Fruit fly (Drosophila melanogaster) whole organism, wandering third instar larva: Measurements from ENCODE around the gene CG17782.

Experiments used
- Abd-B ChIP-seq: fragments of >200 bp; optimal IDR thresholded peaks from 2 replicates; lab custom pipeline; 2017; ENCODE audit warnings: missing biosample characterization, missing genetic modification characterization
- CG32264 ChIP-seq: fragments of 200-800 bp; sonication (Bioruptor generic); optimal IDR thresholded peaks from 2 replicates; lab custom pipeline; 2016; ENCODE audit warnings: missing biosample characterization, missing genetic modification characterization
- CG9705 ChIP-seq: fragments of 200-800 bp; sonication (Bioruptor generic); optimal IDR thresholded peaks from 2 replicates; lab custom pipeline; 2018; ENCODE audit warnings: missing biosample characterization, mild to moderate bottlenecking, missing genetic modification characterization
- CrebA ChIP-seq: fragments of 200-800 bp; sonication (Bioruptor generic); optimal IDR thresholded peaks from 2 replicates; lab custom pipeline; 2016; ENCODE audit warnings: missing biosample characterization, mild to moderate bottlenecking, missing genetic modification characterization, borderline replicate concordance
- Dfd ChIP-seq: fragments of >200 bp; optimal IDR thresholded peaks from 2 replicates; lab custom pipeline; 2017; ENCODE audit warnings: missing biosample characterization, missing genetic modification characterization
- Dif ChIP-seq: fragments of 200-275, 200-300 bp; sonication (Bioruptor generic); optimal IDR thresholded peaks from 2 replicates; lab custom pipeline; 2018; ENCODE audit warnings: missing biosample characterization, missing genetic modification characterization; ENCODE audit not compliant: partially characterized antibody
- GATAd ChIP-seq: sonication (Bioruptor generic); optimal IDR thresholded peaks from 2 replicates; lab custom pipeline; 2016; ENCODE audit warnings: missing biosample characterization, missing genetic modification characterization
- HLH106 ChIP-seq: fragments of 200-800 bp; optimal IDR thresholded peaks from 3 replicates; lab custom pipeline; 2019; ENCODE audit warnings: missing biosample characterization, mild to moderate bottlenecking, missing genetic modification characterization, moderate library complexity
- Hnf4 ChIP-seq: fragments of 200-800 bp; sonication (Bioruptor generic); optimal IDR thresholded peaks from 2 replicates; lab custom pipeline; 2016; ENCODE audit warnings: missing biosample characterization, mild to moderate bottlenecking, missing genetic modification characterization
- Hr78 ChIP-seq: fragments of >200 bp; optimal IDR thresholded peaks from 2 replicates; lab custom pipeline; 2017; ENCODE audit warnings: missing biosample characterization, missing genetic modification characterization
- Hr83 ChIP-seq: fragments of 200-300 bp; sonication (Bioruptor generic); optimal IDR thresholded peaks from 2 replicates; lab custom pipeline; 2016; ENCODE audit warnings: missing biosample characterization, mild to moderate bottlenecking, missing genetic modification characterization, moderate library complexity; ENCODE audit not compliant: poor library complexity, severe bottlenecking
- Jra ChIP-seq: sonication (Bioruptor generic); optimal IDR thresholded peaks from 2 replicates; lab custom pipeline; 2016; ENCODE audit warnings: missing biosample characterization, missing genetic modification characterization
- Myc ChIP-seq: fragments of >200 bp; optimal IDR thresholded peaks from 2 replicates; lab custom pipeline; 2017
- N ChIP-seq: fragments of >200 bp; optimal IDR thresholded peaks from 2 replicates; lab custom pipeline; 2018; ENCODE audit warnings: missing biosample characterization, missing external identifiers, missing genetic modification characterization
- OdsH ChIP-seq: fragments of 200-800 bp; sonication (Bioruptor generic); optimal IDR thresholded peaks from 2 replicates; lab custom pipeline; 2016; ENCODE audit warnings: missing biosample characterization, mild to moderate bottlenecking, missing genetic modification characterization
- Rel ChIP-seq, 2 experiments: fragments of 200-800 bp; sonication (Bioruptor generic) in 1 of 2; optimal IDR thresholded peaks; 2 replicates in 1 of 2; 3 replicates in 1 of 2; lab custom pipeline; 2016 to 2019; ENCODE audit warnings: mild to moderate bottlenecking in 2 of 2, missing biosample characterization in 2 of 2, missing genetic modification characterization in 2 of 2, moderate library complexity in 1 of 2
- Sp1 ChIP-seq: fragments of 200-800 bp; sonication (Bioruptor generic); optimal IDR thresholded peaks from 3 replicates; lab custom pipeline; 2019; ENCODE audit warnings: missing biosample characterization, mild to moderate bottlenecking, missing genetic modification characterization, moderate library complexity
- Vsx2 ChIP-seq: fragments of 200-300, 225-300 bp; sonication (Bioruptor generic); optimal IDR thresholded peaks from 2 replicates; lab custom pipeline; 2018; ENCODE audit warnings: missing biosample characterization, missing genetic modification characterization; ENCODE audit not compliant: partially characterized antibody
- dl ChIP-seq, 2 experiments: fragments of 175-275, 200-275 bp in 1 of 2; fragments of 200-275 bp in 1 of 2; sonication (Bioruptor generic); optimal IDR thresholded peaks; lab custom pipeline; 2018; ENCODE audit warnings: mild to moderate bottlenecking in 2 of 2, missing biosample characterization in 2 of 2, missing genetic modification characterization in 2 of 2, moderate library complexity in 2 of 2; ENCODE audit not compliant: partially characterized antibody in 2 of 2, insufficient read depth in 1 of 2
- ey ChIP-seq: fragments of 200-800 bp; sonication (Bioruptor generic); optimal IDR thresholded peaks from 2 replicates; lab custom pipeline; 2016; ENCODE audit warnings: missing biosample characterization, missing genetic modification characterization
- foxo ChIP-seq, 2 experiments: fragments of 200-800 bp; sonication (Bioruptor generic); optimal IDR thresholded peaks; 2 replicates in 1 of 2; 3 replicates in 1 of 2; lab custom pipeline; 2016 to 2017; ENCODE audit warnings: missing biosample characterization in 2 of 2, missing genetic modification characterization in 2 of 2
- fru ChIP-seq: fragments of 200-800 bp; sonication (Bioruptor generic); optimal IDR thresholded peaks from 3 replicates; lab custom pipeline; 2016; ENCODE audit warnings: missing biosample characterization, mild to moderate bottlenecking, missing genetic modification characterization
- h ChIP-seq: fragments of 200-800 bp; sonication (Bioruptor generic); optimal IDR thresholded peaks from 3 replicates; lab custom pipeline; 2016; ENCODE audit warnings: missing biosample characterization, mild to moderate bottlenecking, missing genetic modification characterization
- pan ChIP-seq: fragments of >200 bp; optimal IDR thresholded peaks from 2 replicates; lab custom pipeline; 2017
- psq ChIP-seq: fragments of 200-800 bp; sonication (Bioruptor generic); optimal IDR thresholded peaks from 3 replicates; lab custom pipeline; 2017; ENCODE audit warnings: missing biosample characterization, mild to moderate bottlenecking, missing genetic modification characterization, moderate library complexity
- rgr ChIP-seq: fragments of 200-800 bp; sonication (Bioruptor generic); optimal IDR thresholded peaks from 3 replicates; lab custom pipeline; 2016; ENCODE audit warnings: missing biosample characterization, mild to moderate bottlenecking, missing genetic modification characterization
- sv ChIP-seq: fragments of 200-800 bp; sonication (Bioruptor generic); optimal IDR thresholded peaks from 3 replicates; lab custom pipeline; 2016; ENCODE audit warnings: missing biosample characterization, missing genetic modification characterization
- tai ChIP-seq: sonication (Bioruptor generic); optimal IDR thresholded peaks from 2 replicates; lab custom pipeline; 2016; ENCODE audit warnings: missing biosample characterization, missing genetic modification characterization
- usp ChIP-seq: fragments of >200 bp; optimal IDR thresholded peaks from 2 replicates; lab custom pipeline; 2017; ENCODE audit warnings: missing biosample characterization, missing genetic modification characterization
- woc ChIP-seq: sonication (Bioruptor generic); optimal IDR thresholded peaks from 2 replicates; lab custom pipeline; 2016; ENCODE audit warnings: missing biosample characterization, mild to moderate bottlenecking, missing genetic modification characterization

The CG17782 gene

DNA sequence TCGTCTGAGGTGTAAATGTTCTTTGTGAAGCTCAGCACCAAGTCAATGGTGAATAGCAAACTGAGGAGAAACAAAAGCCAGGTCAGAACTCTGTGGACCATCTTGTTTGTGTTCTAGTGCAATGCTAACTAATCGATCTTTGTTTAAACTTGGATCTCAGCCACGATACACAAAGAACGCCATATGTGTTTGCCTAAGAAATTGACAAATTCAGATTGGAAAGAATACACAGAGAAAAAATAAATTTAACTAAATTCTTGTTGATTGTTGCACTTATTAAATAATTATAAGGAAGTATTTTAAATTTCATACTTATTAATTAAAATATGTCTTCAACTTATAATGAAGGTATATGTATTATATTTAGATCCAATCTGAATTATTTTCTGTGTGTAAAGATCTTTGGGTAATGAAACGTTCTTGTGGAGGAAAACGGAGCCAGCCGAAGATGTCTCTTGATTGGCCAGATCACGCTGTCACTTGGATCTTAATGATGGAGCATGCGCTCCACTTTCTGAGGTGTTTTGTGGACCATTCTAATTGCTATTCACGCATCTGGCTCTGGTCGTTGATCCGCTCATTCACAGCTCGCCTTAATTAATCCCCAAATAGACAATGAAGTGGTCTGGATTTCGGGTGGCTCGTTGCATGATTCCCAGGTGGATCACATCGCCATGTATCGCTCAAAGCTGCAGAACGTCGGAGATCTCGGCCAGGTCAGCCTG, 7.5 kb downstream of the CG17782 start, which contains the start of the genes CG17784 and CG13613:
CG17784 (minus strand) TSS at position 101 of the 725 bp plus-strand sequence.
CG13613 (plus strand) TSS at position 675 of the 725 bp plus-strand sequence.
- TF ChIP-seq Hr83 (GFP tag; lab: Kevin White, UChicago): no peak
- TF ChIP-seq psq: no peak
- TF ChIP-seq rgr (GFP tag; lab: Kevin White, UChicago): no peak
- TF ChIP-seq HLH106: no peak
- no peak for TF ChIP-seq Myc
- no peak for TF ChIP-seq GATAd (GFP tag; lab: Kevin White, UChicago)
- no peak for TF ChIP-seq h (GFP tag; lab: Kevin White, UChicago)

DNA sequence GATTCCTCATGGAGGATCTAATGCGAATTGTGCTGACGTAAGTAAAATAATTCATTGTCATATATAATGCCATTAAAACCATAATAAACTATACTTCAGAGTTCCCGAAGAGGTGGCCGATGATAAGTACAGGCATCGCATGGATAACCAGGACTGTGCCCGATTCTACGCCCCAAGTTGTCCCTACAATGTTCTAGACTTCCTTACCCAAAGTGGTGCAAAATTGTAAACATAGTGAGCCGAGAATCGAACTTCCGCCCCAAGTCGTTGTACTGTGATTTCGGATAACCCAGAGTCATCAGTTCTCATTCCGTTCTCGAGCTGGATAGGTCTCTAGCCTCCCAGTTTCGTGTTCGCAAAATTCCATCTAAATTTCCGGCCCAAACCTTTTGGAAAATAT, 9.7 kb downstream of the CG17782 start, which contains the start of gene CG33340:
CG33340 (plus strand) TSS at position 301 of the 400 bp plus-strand sequence.
- TF ChIP-seq tai (GFP tag; lab: Kevin White, UChicago): no peak

dm6 chr3R:24361583-24361982, 11.0 kb downstream of the CG17782 start, which contains the start of the genes CG5762 and CG33339:
Gene CG5762, minus strand, starts transcription at chr3R:24361683.
Gene CG33339, plus strand, starts transcription at chr3R:24361847.
- no peak for TF ChIP-seq rgr (GFP tag; lab: Kevin White, UChicago)

DNA sequence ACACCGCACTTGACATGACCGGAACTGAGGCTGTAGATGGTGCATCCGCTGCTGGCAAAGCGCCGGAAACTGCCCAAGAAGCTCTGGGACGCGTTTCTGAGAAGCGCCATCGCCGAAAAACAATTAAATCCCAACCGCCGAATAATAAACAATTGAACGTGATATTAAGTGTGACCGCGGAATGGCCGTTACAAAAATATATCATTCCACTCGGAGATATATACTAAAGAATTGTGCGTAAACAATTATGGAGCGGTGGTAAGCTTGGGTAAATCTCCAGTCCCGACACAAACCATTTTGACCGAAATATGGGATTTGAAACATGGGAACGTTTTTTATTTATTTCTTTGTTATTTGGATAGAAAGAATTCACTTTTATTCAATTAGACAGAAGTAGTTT, 12.6 kb downstream of the CG17782 start, which contains the start of gene CG18528:
CG18528 (minus strand) TSS at position 188 of the 400 bp plus-strand sequence.
- TF ChIP-seq Myc: peak; percentile 57
- no peak for TF ChIP-seq Vsx2

- TF ChIP-seq h (GFP tag; lab: Kevin White, UChicago) (no peak), Sp1 (GFP tag; lab: Kevin White, UChicago) (no peak), Abd-B (GFP tag; lab: Kevin White, UChicago) (no peak), foxo (GFP tag; optimal IDR thresholded peaks at IDR 0.05; lab: Kevin White, UChicago) (no peak), N (GFP tag; lab: Kevin White, UChicago) (no peak)
- TF ChIP-seq, all 38 proteins: peak for 0
Observed at dm6 chr3R:24357698-24358097, 14.9 kb downstream of the CG17782 start, which contains the start of gene Golgin84. Gene Golgin84, minus strand, starts transcription at chr3R:24357938.

DNA sequence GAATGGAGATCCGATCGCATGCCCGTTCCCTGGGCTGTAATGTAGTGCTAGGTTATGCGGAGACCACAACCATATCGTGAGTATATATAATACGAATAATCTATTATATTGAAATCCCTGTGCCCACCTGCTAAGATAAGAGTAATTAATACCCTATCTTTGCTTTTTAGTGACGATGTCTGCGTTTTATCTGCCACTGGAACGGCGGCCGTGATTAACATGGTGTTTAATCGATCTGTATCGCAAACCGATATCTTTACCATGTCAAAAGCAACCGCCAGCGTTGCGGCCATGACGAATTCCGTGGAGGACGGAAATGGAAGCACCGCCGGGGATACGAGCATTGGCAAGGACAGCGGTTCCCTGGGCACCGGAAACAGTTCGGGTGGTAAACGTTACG, 19.1 kb downstream of the CG17782 start:
- no peak for TF ChIP-seq Rel (GFP tag; optimal IDR thresholded peaks at IDR 0.05; lab: Kevin White, UChicago)
- no peak for TF ChIP-seq Rel (tag; optimal IDR thresholded peaks at IDR 0.05; lab: Kevin White, UChicago)
- TF ChIP-seq HLH106: no peak
- TF ChIP-seq Dfd: no peak
- TF ChIP-seq pan (lab: Kevin White, UChicago): no peak
- no peak for TF ChIP-seq Hr78 (GFP tag; lab: Kevin White, UChicago)
- TF ChIP-seq rgr (GFP tag; lab: Kevin White, UChicago): no peak
- no peak for TF ChIP-seq CG32264 (GFP tag; lab: Kevin White, UChicago)
- no peak for TF ChIP-seq Hr83 (GFP tag; lab: Kevin White, UChicago)
- TF ChIP-seq CrebA: no peak
- TF ChIP-seq woc (GFP tag; lab: Kevin White, UChicago): no peak
- TF ChIP-seq Dif (GFP tag; lab: Kevin White, UChicago): no peak
- no peak for TF ChIP-seq h (GFP tag; lab: Kevin White, UChicago)

DNA sequence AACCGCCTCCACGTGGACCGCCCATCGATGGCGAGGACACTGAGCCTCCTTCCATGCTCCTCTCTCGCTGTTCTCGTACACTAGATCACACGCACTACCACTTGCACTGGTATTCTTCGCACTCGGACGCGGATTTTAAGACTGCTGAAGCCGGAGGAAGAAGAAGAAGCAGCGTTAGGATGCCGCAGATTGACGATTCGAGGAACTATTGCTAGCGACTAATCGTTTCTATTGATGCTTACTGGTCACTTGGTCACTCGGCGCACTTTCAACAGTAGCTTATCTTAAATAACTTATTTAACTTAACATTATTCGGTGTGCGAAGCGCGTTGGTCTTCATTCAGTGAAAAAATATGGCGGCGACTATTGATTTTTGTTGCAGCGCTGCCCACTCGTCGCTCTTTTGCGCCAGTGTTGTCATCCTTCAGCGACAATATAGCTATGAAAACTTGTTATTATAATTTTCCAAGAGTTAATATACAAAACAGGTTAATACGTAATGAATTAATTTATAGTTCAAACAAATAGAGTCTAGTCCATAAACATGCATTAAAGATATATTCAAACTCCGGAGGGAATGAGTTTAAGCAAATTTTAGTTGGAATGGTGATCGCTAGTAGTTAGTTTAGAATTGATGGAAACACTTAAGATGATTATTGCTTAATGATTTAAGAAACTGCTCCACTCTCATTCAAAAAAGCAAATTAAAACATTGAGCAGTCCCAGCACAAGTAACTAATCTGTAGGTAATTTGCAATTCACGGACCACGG, 24.0 kb downstream of the CG17782 start, which contains the start of the genes CG5746 and CG6454:
CG5746 (minus strand) TSS at position 372 of the 771 bp plus-strand sequence.
CG6454 (plus strand) TSS at position 763 of the 771 bp plus-strand sequence.
- TF ChIP-seq usp (GFP tag; lab: Kevin White, UChicago) (no peak), fru (GFP tag; lab: Kevin White, UChicago) (no peak), ey (GFP tag; lab: Kevin White, UChicago) (peak; percentile 59), HLH106 (no peak), rgr (GFP tag; lab: Kevin White, UChicago) (no peak), woc (GFP tag; lab: Kevin White, UChicago) (no peak), foxo (GFP tag; optimal IDR thresholded peaks at IDR 0.05; lab: Kevin White, UChicago) (no peak), Hr83 (GFP tag; lab: Kevin White, UChicago) (no peak), dl (GFP tag; optimal IDR thresholded peaks at IDR 0.05; lab: Kevin White, UChicago; ENCODE audit: insufficient read depth in 1 of 2, partially characterized antibody in 2 of 2) (no peak), Hr78 (GFP tag; lab: Kevin White, UChicago) (no peak), h (GFP tag; lab: Kevin White, UChicago) (no peak), Vsx2 (no peak), Hnf4 (GFP tag; lab: Kevin White, UChicago) (no peak), OdsH (GFP tag; lab: Kevin White, UChicago) (no peak), Jra (GFP tag; lab: Kevin White, UChicago) (no peak), Dfd (no peak), CG32264 (GFP tag; lab: Kevin White, UChicago) (peak; percentile 37), CG9705 (GFP tag; lab: Kevin White, UChicago) (peak; percentile 45), Myc (peak; percentile 87), psq (peak; percentile 54), CrebA (no peak), N (GFP tag; lab: Kevin White, UChicago) (no peak), sv (GFP tag; lab: Kevin White, UChicago) (peak; percentile 56)
